Worm (Caenorhabditis elegans): ENCODE data around the gene agxt-1.

ce11 chrII:8856524-8856923, 11.1 kb downstream of the agxt-1 start:
- no peak for TF ChIP-seq F13H6.1 (tag; optimal IDR thresholded peaks at IDR 0.05)
- TF ChIP-seq pros-1 (tag; optimal IDR thresholded peaks at IDR 0.05): no peak
- TF ChIP-seq pat-9 (tag; optimal IDR thresholded peaks at IDR 0.05): no peak
- no peak for TF ChIP-seq fax-1 (tag; optimal IDR thresholded peaks at IDR 0.05)
- TF ChIP-seq elt-2 (tag; optimal IDR thresholded peaks at IDR 0.05): no peak
- TF ChIP-seq eyg-1 (tag; optimal IDR thresholded peaks at IDR 0.05): no peak
- TF ChIP-seq ref-2 (tag; optimal IDR thresholded peaks at IDR 0.05): no peak
